Worm (Caenorhabditis elegans) whole organism, L3 larva: Measurements from ENCODE around the gene C25A8.5.

Source experiments
- R02D3.7 ChIP-seq: fragments of 150-350 bp; optimal IDR thresholded peaks from 2 replicates; lab custom pipeline; 2014; ENCODE audit warnings: missing biosample characterization, missing genetic modification characterization
- aly-2 ChIP-seq: fragments of 150-350 bp; optimal IDR thresholded peaks from 2 replicates; lab custom pipeline; 2014; ENCODE audit warnings: missing biosample characterization, missing genetic modification characterization
- ama-1 ChIP-seq: fragments of 150-350 bp; optimal IDR thresholded peaks from 2 replicates; lab custom pipeline; 2018
- ceh-16 ChIP-seq: sonication (generic microtip); optimal IDR thresholded peaks from 2 replicates; lab custom pipeline; 2017; ENCODE audit warnings: missing biosample characterization, missing genetic modification characterization
- ceh-28 ChIP-seq: fragments of 150-350 bp; optimal IDR thresholded peaks from 2 replicates; lab custom pipeline; 2014; ENCODE audit warnings: missing biosample characterization, missing genetic modification reagents, missing genetic modification characterization
- ceh-82 ChIP-seq: fragments of 150-350 bp; optimal IDR thresholded peaks from 2 replicates; lab custom pipeline; 2014; ENCODE audit warnings: missing biosample characterization, missing genetic modification characterization
- ceh-9 ChIP-seq: sonication (generic microtip); optimal IDR thresholded peaks from 2 replicates; lab custom pipeline; 2018; ENCODE audit warnings: missing biosample characterization, missing genetic modification characterization
- daf-12 ChIP-seq: fragments of 150-350 bp; optimal IDR thresholded peaks from 2 replicates; lab custom pipeline; 2014; ENCODE audit warnings: missing biosample characterization, missing genetic modification reagents, missing genetic modification characterization
- egl-27 ChIP-seq: sonication (generic microtip); optimal IDR thresholded peaks from 4 replicates; lab custom pipeline; 2017; ENCODE audit warnings: missing biosample characterization, missing genetic modification reagents, missing genetic modification characterization
- egl-5 ChIP-seq: fragments of 150-350 bp; optimal IDR thresholded peaks from 2 replicates; lab custom pipeline; 2017; ENCODE audit warnings: missing biosample characterization, missing genetic modification reagents, missing genetic modification characterization, inconsistent platforms
- elt-2 ChIP-seq: sonication (generic microtip); optimal IDR thresholded peaks from 2 replicates; lab custom pipeline; 2016; ENCODE audit warnings: missing genetic modification reagents, mild to moderate bottlenecking, missing genetic modification characterization, missing compliant biosample characterization
- elt-3 ChIP-seq, 3 experiments: fragments of 150-350 bp in 1 of 3; sonication (generic microtip) in 2 of 3; optimal IDR thresholded peaks; 2 replicates in 2 of 3; 4 replicates in 1 of 3; lab custom pipeline; 2014 to 2017; ENCODE audit warnings: missing biosample characterization in 3 of 3, missing genetic modification characterization in 3 of 3
- fkh-10 ChIP-seq: sonication (generic microtip); optimal IDR thresholded peaks from 2 replicates; lab custom pipeline; 2017; ENCODE audit warnings: missing biosample characterization, missing genetic modification reagents, missing genetic modification characterization
- hmg-11 ChIP-seq: sonication (generic microtip); optimal IDR thresholded peaks from 2 replicates; lab custom pipeline; 2016; ENCODE audit warnings: missing genetic modification characterization, missing compliant biosample characterization
- jun-1 ChIP-seq: fragments of 150-350 bp; optimal IDR thresholded peaks from 2 replicates; lab custom pipeline; 2014; ENCODE audit warnings: missing biosample characterization, missing genetic modification reagents, missing genetic modification characterization
- lin-15B ChIP-seq: fragments of 150-350 bp; optimal IDR thresholded peaks from 2 replicates; lab custom pipeline; 2014; ENCODE audit warnings: missing biosample characterization, missing genetic modification characterization
- lin-39 ChIP-seq: fragments of 150-350 bp; optimal IDR thresholded peaks from 2 replicates; lab custom pipeline; 2018; ENCODE audit warnings: missing biosample characterization, missing genetic modification reagents, missing genetic modification characterization
- lsy-12 ChIP-seq: sonication (generic microtip); optimal IDR thresholded peaks from 2 replicates; lab custom pipeline; 2016; ENCODE audit warnings: mild to moderate bottlenecking, missing genetic modification characterization, missing compliant biosample characterization
- mdl-1 ChIP-seq: fragments of 150-350 bp; optimal IDR thresholded peaks from 2 replicates; lab custom pipeline; 2014; ENCODE audit warnings: missing biosample characterization, missing genetic modification characterization
- nfya-1 ChIP-seq: sonication (generic microtip); optimal IDR thresholded peaks from 2 replicates; lab custom pipeline; 2017; ENCODE audit warnings: missing genetic modification characterization, mild to moderate bottlenecking, missing compliant biosample characterization, antibody characterized with exemption, moderate library complexity; ENCODE audit not compliant: insufficient read depth
- nhr-12 ChIP-seq: fragments of 150-350 bp; optimal IDR thresholded peaks from 2 replicates; lab custom pipeline; 2014; ENCODE audit warnings: missing biosample characterization, missing genetic modification characterization
- nhr-237 ChIP-seq: fragments of 150-350 bp; optimal IDR thresholded peaks from 2 replicates; lab custom pipeline; 2014; ENCODE audit warnings: missing biosample characterization, missing genetic modification characterization
- nhr-67 ChIP-seq: fragments of 150-350 bp; optimal IDR thresholded peaks from 2 replicates; lab custom pipeline; 2014; ENCODE audit warnings: missing biosample characterization, missing genetic modification characterization
- nhr-77 ChIP-seq: fragments of 150-350 bp; optimal IDR thresholded peaks from 2 replicates; lab custom pipeline; 2014; ENCODE audit warnings: missing biosample characterization, missing genetic modification characterization
- pqm-1 ChIP-seq: fragments of 150-350 bp; optimal IDR thresholded peaks from 2 replicates; lab custom pipeline; 2017; ENCODE audit warnings: missing biosample characterization, missing genetic modification characterization, inconsistent platforms
- sea-2 ChIP-seq: fragments of 150-350 bp; sonication (generic microtip); optimal IDR thresholded peaks from 4 replicates; lab custom pipeline; 2014; ENCODE audit warnings: missing biosample characterization, missing genetic modification reagents, missing genetic modification characterization
- snpc-4 ChIP-seq: fragments of 150-350 bp; optimal IDR thresholded peaks from 2 replicates; lab custom pipeline; 2014; ENCODE audit warnings: missing biosample characterization, missing genetic modification characterization
- unc-62 ChIP-seq: fragments of 150-350 bp; sonication (generic microtip); optimal IDR thresholded peaks from 4 replicates; lab custom pipeline; 2014; ENCODE audit warnings: missing biosample characterization, missing genetic modification reagents, missing genetic modification characterization
- zag-1 ChIP-seq: fragments of 150-350 bp; optimal IDR thresholded peaks from 2 replicates; lab custom pipeline; 2014; ENCODE audit warnings: missing biosample characterization, missing genetic modification characterization
- ztf-11 ChIP-seq: fragments of 150-350 bp; optimal IDR thresholded peaks from 2 replicates; lab custom pipeline; 2014; ENCODE audit warnings: missing biosample characterization, missing genetic modification characterization
- ztf-4 ChIP-seq: fragments of 150-350 bp; optimal IDR thresholded peaks from 2 replicates; lab custom pipeline; 2014; ENCODE audit warnings: missing biosample characterization, missing genetic modification characterization

The C25A8.5 gene

ce11 chrIV:6977089-6977558, 22.2 kb upstream of the C25A8.5 start, which contains the start of the genes pgl-1 and him-3:
pgl-1 (minus strand) TSS chrIV:6977318.
him-3 (plus strand) TSS chrIV:6977508.
- TF ChIP-seq nhr-237 (tag; lab: Kevin White, UChicago) (no peak), jun-1 (tag; lab: Kevin White, UChicago) (no peak)

- TF ChIP-seq ztf-4 (tag; lab: Kevin White, UChicago) (no peak), snpc-4 (tag; lab: Kevin White, UChicago) (no peak), nhr-77 (tag; lab: Kevin White, UChicago) (no peak), ceh-9 (tag; lab: Kevin White, UChicago) (no peak), lin-39 (tag; lab: Kevin White, UChicago) (no peak), egl-27 (tag; lab: Kevin White, UChicago) (no peak), sea-2 (no peak), mdl-1 (tag; lab: Kevin White, UChicago) (no peak), egl-5 (tag; lab: Kevin White, UChicago) (no peak), elt-2 (tag; lab: Kevin White, UChicago) (no peak), daf-12 (tag; lab: Kevin White, UChicago) (no peak), ztf-11 (tag; lab: Kevin White, UChicago) (no peak), nfya-1 (tag; lab: Kevin White, UChicago) (no peak), lsy-12 (no peak), fkh-10 (GFP tag; lab: Kevin White, UChicago) (no peak)
Measured at ce11 chrIV:6978625-6979024, 20.7 kb upstream of the C25A8.5 start.

DNA sequence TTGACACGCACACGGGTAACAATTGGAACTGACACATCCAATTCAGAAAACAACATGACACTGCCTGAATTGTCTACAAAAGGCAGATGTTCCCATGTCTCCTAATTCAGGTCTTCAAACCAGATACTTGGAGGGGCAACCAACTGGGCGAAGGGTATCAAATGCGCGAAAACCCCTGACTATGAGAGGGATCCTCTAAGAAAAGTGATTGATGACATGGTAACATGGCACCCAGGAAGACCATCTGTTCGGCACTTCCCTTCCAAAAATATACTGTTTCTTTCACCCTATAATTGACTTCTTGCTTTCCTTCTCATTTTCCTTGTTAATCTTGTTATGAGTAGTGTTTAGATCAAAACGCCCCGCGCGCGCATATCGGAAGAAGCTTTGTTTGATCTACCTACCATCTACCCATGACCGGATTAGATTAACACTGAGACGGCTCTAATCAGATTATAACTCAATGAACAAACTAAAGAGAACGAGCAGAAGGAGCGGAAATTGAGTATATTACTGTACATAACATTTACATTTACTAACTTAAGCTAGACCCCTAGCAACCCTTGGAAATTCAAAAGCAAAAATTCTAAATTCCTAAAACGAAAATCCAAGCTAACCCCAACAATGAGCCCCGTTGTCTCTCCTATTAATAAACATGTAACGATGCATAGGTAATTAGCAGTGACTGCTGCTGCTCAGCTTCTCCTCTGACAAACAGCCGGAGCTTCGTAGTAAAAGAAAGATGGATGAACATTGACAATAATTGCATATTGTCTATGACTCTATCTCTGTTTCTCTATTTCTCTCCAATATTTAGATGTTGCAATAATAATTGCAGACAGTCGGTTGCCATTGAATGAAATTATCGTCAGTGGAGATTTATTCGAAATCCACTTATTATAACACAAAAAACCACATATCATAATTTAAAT, 14.6 kb upstream of the C25A8.5 start:
- no peak for TF ChIP-seq egl-5 (tag; lab: Kevin White, UChicago)
- TF ChIP-seq unc-62 (GFP tag; lab: Kevin White, UChicago): no peak
- TF ChIP-seq nhr-12 (tag; lab: Kevin White, UChicago): no peak
- TF ChIP-seq jun-1 (tag; lab: Kevin White, UChicago): no peak
- TF ChIP-seq fkh-10 (GFP tag; lab: Kevin White, UChicago): no peak
- TF ChIP-seq pqm-1 (tag; lab: Kevin White, UChicago): no peak
- no peak for TF ChIP-seq lin-15B (tag; lab: Kevin White, UChicago)
- no peak for TF ChIP-seq elt-3 (tag; optimal IDR thresholded peaks at IDR 0.05; lab: Kevin White, UChicago)
- TF ChIP-seq nhr-67: no peak
- TF ChIP-seq aly-2 (tag; lab: Kevin White, UChicago): no peak
- no peak for TF ChIP-seq elt-2 (tag; lab: Kevin White, UChicago)
- TF ChIP-seq zag-1 (tag; lab: Kevin White, UChicago): no peak
- TF ChIP-seq snpc-4 (tag; lab: Kevin White, UChicago): no peak
- no peak for TF ChIP-seq ceh-16 (tag; lab: Kevin White, UChicago)
- no peak for TF ChIP-seq ceh-28 (tag; lab: Kevin White, UChicago)
- TF ChIP-seq hmg-11 (tag; lab: Kevin White, UChicago): no peak
- no peak for TF ChIP-seq ama-1 (lab: Kevin White, UChicago)
- no peak for TF ChIP-seq R02D3.7 (tag; lab: Kevin White, UChicago)

DNA sequence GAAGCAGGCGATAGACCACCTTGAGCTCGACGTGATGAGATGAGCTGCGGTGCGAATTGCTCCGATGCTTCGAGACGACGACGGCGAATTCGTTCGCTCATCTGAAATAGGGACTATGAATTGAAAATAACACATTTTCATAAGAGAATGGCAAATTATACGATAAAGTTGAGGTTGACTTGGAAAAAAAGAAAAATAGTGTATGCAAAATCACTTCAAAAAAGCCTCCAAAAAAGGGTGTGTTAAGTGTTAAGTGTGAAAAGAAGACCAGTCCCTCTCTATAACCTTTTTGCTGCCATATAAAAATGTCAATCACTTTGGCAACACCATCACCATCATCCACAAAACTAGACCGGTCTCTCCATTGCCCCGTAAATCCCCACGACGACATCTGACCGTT, 12.5 kb upstream of the C25A8.5 start, which contains the start of gene prkl-1:
TSS of gene prkl-1 (minus strand) at position 101 of the 400 bp plus-strand sequence.
- no peak for TF ChIP-seq ceh-82
- TF ChIP-seq, all 47 proteins: peak for 0

- TF ChIP-seq daf-12 (tag; lab: Kevin White, UChicago) (no peak), ceh-9 (tag; lab: Kevin White, UChicago) (no peak), elt-2 (tag; lab: Kevin White, UChicago) (no peak), ceh-16 (tag; lab: Kevin White, UChicago) (no peak), ztf-4 (tag; lab: Kevin White, UChicago) (no peak)
Measured at ce11 chrIV:6991070-6991469, 8.2 kb upstream of the C25A8.5 start.
